Fruit fly (Drosophila melanogaster) whole organism, pupa: ENCODE measurements around the gene CG15343.

Experiments
- CG10348 ChIP-seq: fragments of 200-800 bp; sonication (Bioruptor generic); IDR thresholded peaks from 2 replicates; pipeline ENCODE4 v1.3.6; 2022; ENCODE audit warnings: missing biosample characterization, missing genetic modification characterization
- CG9948 ChIP-seq: fragments of 200-800 bp; sonication (Bioruptor generic); optimal IDR thresholded peaks from 2 replicates; lab custom pipeline; 2018; ENCODE audit warnings: missing biosample characterization, mild to moderate bottlenecking, missing genetic modification characterization, moderate library complexity
- D1 ChIP-seq: fragments of 200-800 bp; sonication (Bioruptor generic); optimal IDR thresholded peaks from 2 replicates; lab custom pipeline; 2018; ENCODE audit warnings: missing biosample characterization, mild to moderate bottlenecking, missing genetic modification characterization, moderate library complexity
- EcR ChIP-seq: fragments of 200-800 bp; sonication (Bioruptor generic); optimal IDR thresholded peaks from 3 replicates; lab custom pipeline; 2019; ENCODE audit warnings: missing biosample characterization, missing genetic modification characterization, mild to moderate bottlenecking, moderate library complexity, missing genetic modification reagents
- Pif1B ChIP-seq: fragments of 200-800 bp; sonication (Bioruptor generic); optimal IDR thresholded peaks from 3 replicates; lab custom pipeline; 2016; ENCODE audit warnings: missing biosample characterization, missing genetic modification characterization
- fd96Ca ChIP-seq: fragments of 200-800 bp; sonication (Bioruptor generic); IDR thresholded peaks from 3 replicates; pipeline ENCODE4 v1.3.6; 2022; ENCODE audit warnings: missing biosample characterization, missing genetic modification characterization
- rn ChIP-seq: fragments of 200-800 bp; sonication (Bioruptor generic); IDR thresholded peaks from 2 replicates; pipeline ENCODE4 v1.3.6; 2022; ENCODE audit warnings: missing biosample characterization, missing genetic modification characterization

DNA sequence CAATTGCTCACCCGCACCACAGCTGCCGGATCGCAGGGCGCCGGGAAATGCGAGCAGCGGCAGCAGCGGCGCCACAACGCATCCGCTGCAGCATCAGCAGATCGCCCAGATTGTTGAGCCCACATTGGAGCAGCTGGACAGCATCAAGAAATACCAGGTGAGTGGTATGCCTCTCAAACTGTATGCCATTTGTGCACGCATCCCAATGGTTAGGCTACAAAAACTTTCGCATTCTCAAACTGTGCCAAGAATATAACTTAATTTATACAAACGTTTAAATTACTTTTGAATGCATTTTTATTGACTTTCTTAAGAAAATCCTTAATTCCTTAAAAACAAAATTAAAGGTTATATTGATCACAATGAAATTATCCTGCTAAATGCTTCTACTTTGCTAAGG is 45.7 kb downstream of the CG15343 start:
- TF ChIP-seq EcR (no peak), rn (GFP tag; lab: Robert Waterston, UW) (no peak), fd96Ca (GFP tag; lab: Robert Waterston, UW) (no peak), Pif1B (GFP tag; lab: Kevin White, UChicago) (no peak), CG9948 (no peak), CG10348 (GFP tag; lab: Robert Waterston, UW) (no peak), D1 (tag; lab: Kevin White, UChicago) (no peak)
